Worm (Caenorhabditis elegans): ENCODE measurements around the gene R07E5.17.

The R07E5.17 gene

DNA sequence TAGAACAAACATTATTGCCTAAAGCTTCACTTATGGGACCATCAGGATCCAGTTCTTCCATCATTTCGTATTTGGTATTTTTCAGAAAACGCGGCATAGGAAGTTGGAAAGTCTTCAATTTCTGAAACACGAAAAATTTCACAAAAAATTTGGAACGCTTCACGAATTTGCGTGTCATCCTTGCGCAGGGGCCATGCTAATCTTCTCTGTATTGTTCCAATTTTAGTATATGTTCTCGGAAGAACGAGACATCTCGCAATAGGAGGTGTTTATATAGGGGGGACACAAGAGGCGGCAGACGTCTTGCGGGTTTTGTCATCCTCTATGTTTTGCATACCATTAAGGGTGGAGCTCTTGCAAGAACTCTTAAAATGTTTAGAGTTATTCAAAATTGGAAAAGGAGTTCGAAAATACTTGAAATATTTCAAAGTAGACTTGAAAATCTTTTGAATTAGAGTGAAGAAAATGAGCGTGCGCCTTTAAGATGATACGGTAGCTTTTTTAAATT is 22.5 kb upstream of the R07E5.17 start (continued):
- TF ChIP-seq ceh-100 (GFP tag; IDR thresholded peaks at IDR 0.05), result peak; percentile 63
- peak; percentile 18 for TF ChIP-seq repo-1 (tag; optimal IDR thresholded peaks at IDR 0.05)
- peak; percentile 2 for TF ChIP-seq athp-1 (tag; optimal IDR thresholded peaks at IDR 0.05)
- peak; percentile 45; the same call in 1 of the 2 replicates for TF ChIP-seq ceh-91 (GFP tag; IDR thresholded peaks at IDR 0.05)
- peak; percentile 90 for TF ChIP-seq nfyb-1 (GFP tag; IDR thresholded peaks at IDR 0.05)
- peak; percentile 63; the same call in 1 of the 2 replicates for TF ChIP-seq ztf-25 (GFP tag; IDR thresholded peaks at IDR 0.05)
- 0 out of 2 replicates have a peak, but pooled peaks have one; percentile 20 for TF ChIP-seq Y53G8AR.9 (GFP tag; conservative IDR thresholded peaks at IDR 0.05)
- peak; percentile 90 for TF ChIP-seq madf-8 (GFP tag; conservative IDR thresholded peaks at IDR 0.05)
- peak; percentile 68 for TF ChIP-seq hsf-1 (GFP tag; IDR thresholded peaks at IDR 0.05)
- peak; percentile 61 for TF ChIP-seq F33H1.4 (GFP tag; IDR thresholded peaks at IDR 0.05)
- peak; percentile 63 for TF ChIP-seq B0261.1 (tag; optimal IDR thresholded peaks at IDR 0.05)
- peak; percentile 80 for TF ChIP-seq dox-1 (GFP tag; IDR thresholded peaks at IDR 0.05)
- peak; percentile 68; the same call in 1 of the 2 replicates for TF ChIP-seq egl-18 (GFP tag; IDR thresholded peaks at IDR 0.05)
- peak; percentile 71 for TF ChIP-seq xnd-1 (tag; optimal IDR thresholded peaks at IDR 0.05)
- peak; percentile 32; the same call in 1 of the 2 replicates for TF ChIP-seq K11D2.4 (GFP tag; IDR thresholded peaks at IDR 0.05)
- TF ChIP-seq mcd-1 (GFP tag; IDR thresholded peaks at IDR 0.05), result peak; percentile 69
- TF ChIP-seq rcor-1 (GFP tag; IDR thresholded peaks at IDR 0.05), result peak; percentile 81
- 0 out of 2 replicates have a peak, but pooled peaks have one; percentile 49 for TF ChIP-seq Y95B8A.8 (GFP tag; IDR thresholded peaks at IDR 0.05)
- TF ChIP-seq die-1 (tag; optimal IDR thresholded peaks at IDR 0.05), result peak; percentile 58
- TF ChIP-seq snpc-4 (GFP tag; optimal IDR thresholded peaks at IDR 0.05), result peak; percentile 66
- TF ChIP-seq snpc-4 (tag; optimal IDR thresholded peaks at IDR 0.05), result peak; percentile 85 to 99 (median 92)
- peak; percentile 85 for TF ChIP-seq snpc-1.1 (tag; optimal IDR thresholded peaks at IDR 0.05; ENCODE audit: insufficient read depth)
- TF ChIP-seq T07F8.4 (tag; optimal IDR thresholded peaks at IDR 0.05), result peak; percentile 30
- TF ChIP-seq hmg-1.2 (GFP tag; IDR thresholded peaks at IDR 0.05), result peak; percentile 97
- peak; percentile 59 for TF ChIP-seq him-1 (tag; optimal IDR thresholded peaks at IDR 0.05)
- peak in 1 of 2 experiments; percentile 34 for TF ChIP-seq rec-8 (tag; optimal IDR thresholded peaks at IDR 0.05)

DNA sequence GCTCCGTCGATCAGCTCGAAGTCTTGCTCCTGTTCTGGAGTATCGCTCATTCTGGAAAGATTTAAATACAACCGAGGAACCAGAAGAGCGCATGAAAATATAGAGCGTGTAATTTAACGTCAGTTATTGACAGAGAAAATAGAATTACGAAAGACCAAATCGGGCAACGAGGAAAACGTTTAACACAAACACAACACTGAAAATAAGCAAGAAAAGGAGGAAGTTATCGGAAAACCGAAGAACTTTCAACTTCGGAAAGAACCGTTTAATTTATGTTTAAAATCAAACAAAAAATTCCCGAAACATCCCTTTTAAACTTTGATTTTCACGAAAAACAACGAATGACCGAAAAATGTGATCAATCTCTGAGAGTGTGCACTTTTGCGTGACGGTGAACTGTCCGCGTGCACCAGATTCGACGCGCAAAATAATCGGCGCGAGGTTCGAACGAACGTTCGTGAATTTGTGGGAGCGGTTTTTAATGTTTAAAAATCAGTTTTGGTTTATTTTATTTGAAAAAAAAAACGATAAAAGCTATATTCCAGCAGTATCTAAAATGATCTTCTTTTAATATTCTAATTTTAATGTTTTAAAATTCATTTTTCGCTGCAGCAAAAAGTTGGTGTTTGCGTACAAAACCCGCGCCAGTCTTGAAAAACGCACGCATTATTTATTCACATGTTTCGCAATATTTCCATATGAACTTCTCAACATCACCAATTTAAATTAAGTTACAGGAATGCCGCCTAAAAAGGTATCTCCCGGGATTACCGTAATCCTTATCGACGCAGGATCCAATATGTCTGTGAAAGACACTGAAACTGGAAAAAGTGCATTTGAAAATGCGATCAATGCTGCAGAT is 15.1 kb upstream of the R07E5.17 start, which contains the start of the genes R07E5.7 and cku-80:
Gene R07E5.7, minus strand, starts transcription at position 51 of the 862 bp plus-strand sequence.
Gene cku-80, plus strand, starts transcription at position 732 of the 862 bp plus-strand sequence.
- no peak for TF ChIP-seq repo-1 (tag; optimal IDR thresholded peaks at IDR 0.05)
- peak; percentile 43 for TF ChIP-seq tbp1 (GFP tag; optimal IDR thresholded peaks at IDR 0.05)
- TF ChIP-seq madf-6 (GFP tag; IDR thresholded peaks at IDR 0.05), result peak; percentile 62; the same call in 1 of the 2 replicates
- TF ChIP-seq lin-40 (tag; optimal IDR thresholded peaks at IDR 0.05), result peak; percentile 28
- peak; percentile 33 for TF ChIP-seq snpc-1.1 (tag; optimal IDR thresholded peaks at IDR 0.05; ENCODE audit: insufficient read depth)
- TF ChIP-seq K12H6.12 (tag; optimal IDR thresholded peaks at IDR 0.05), result peak; percentile 33
- peak; percentile 79 for TF ChIP-seq lin-54 (GFP tag; optimal IDR thresholded peaks at IDR 0.05)
- TF ChIP-seq ztf-26 (tag; optimal IDR thresholded peaks at IDR 0.05), result no peak
- TF ChIP-seq lsl-1 (GFP tag; optimal IDR thresholded peaks at IDR 0.05), result peak; percentile 45
- peak; percentile 69 for TF ChIP-seq efl-1 (GFP tag; optimal IDR thresholded peaks at IDR 0.05)
- TF ChIP-seq tlf-1 (GFP tag; optimal IDR thresholded peaks at IDR 0.05), result peak; percentile 27
- TF ChIP-seq snpc-1.3 (tag; optimal IDR thresholded peaks at IDR 0.05; ENCODE audit: insufficient read depth), result no peak
- TF ChIP-seq attf-5 (GFP tag; optimal IDR thresholded peaks at IDR 0.05), result peak; percentile 79
- peak; percentile 11; the same call in 1 of the 2 replicates for TF ChIP-seq ekl-4 (GFP tag; IDR thresholded peaks at IDR 0.05)
- no peak for TF ChIP-seq akir-1 (GFP tag; optimal IDR thresholded peaks at IDR 0.05)
- TF ChIP-seq mcd-1 (GFP tag; IDR thresholded peaks at IDR 0.05), result peak; percentile 59
- TF ChIP-seq let-607 (tag; optimal IDR thresholded peaks at IDR 0.05), result peak in 1 of 2 experiments; percentile 6
- TF ChIP-seq cebp-1 (GFP tag; IDR thresholded peaks at IDR 0.05), result peak; percentile 71
- peak; percentile 94 for TF ChIP-seq cebp-1 (tag; optimal IDR thresholded peaks at IDR 0.05)
- no peak for TF ChIP-seq mes-4 (tag; optimal IDR thresholded peaks at IDR 0.05)
- peak; percentile 45 for TF ChIP-seq F33H1.4 (GFP tag; IDR thresholded peaks at IDR 0.05)
- no peak for TF ChIP-seq F52B5.7 (tag; optimal IDR thresholded peaks at IDR 0.05)
- TF ChIP-seq ceh-58 (GFP tag; IDR thresholded peaks at IDR 0.05), result no peak

Measured in whole organism, young adult.